Worm (Caenorhabditis elegans) whole organism, young adult: ENCODE data around the gene ZK666.11.

ENCODE experiments used
- F52B5.7 ChIP-seq: sonication (generic microtip); optimal IDR thresholded peaks from 2 replicates; lab custom pipeline; 2016; ENCODE audit warnings: mild to moderate bottlenecking, missing genetic modification characterization, missing compliant biosample characterization
- cebp-1 ChIP-seq, 2 experiments: fragments of 200-800 bp in 1 of 2; sonication (Bioruptor generic) in 1 of 2; sonication (generic microtip) in 1 of 2; IDR thresholded peaks in 1 of 2; optimal IDR thresholded peaks in 1 of 2; 2 replicates each; pipeline versions ENCODE4 v1.3.6 to Lab custom; 2017 to 2022; ENCODE audit warnings: missing compliant biosample characterization in 2 of 2, missing genetic modification characterization in 2 of 2, mild to moderate bottlenecking in 1 of 2, missing genetic modification reagents in 1 of 2, moderate library complexity in 1 of 2
- ceh-91 ChIP-seq: fragments of 200-800 bp; sonication (Bioruptor generic); IDR thresholded peaks from 2 replicates; pipeline ENCODE4 v1.3.6; 2022; ENCODE audit warnings: missing genetic modification reagents, missing genetic modification characterization, missing compliant biosample characterization
- gei-17 ChIP-seq: fragments of 200-800 bp; sonication (Bioruptor generic); optimal IDR thresholded peaks from 2 replicates; lab custom pipeline; 2018; ENCODE audit warnings: mild to moderate bottlenecking, missing genetic modification characterization, missing compliant biosample characterization
- mes-4 ChIP-seq: sonication (generic microtip); optimal IDR thresholded peaks from 2 replicates; lab custom pipeline; 2016; ENCODE audit warnings: missing genotype, missing genetic modification characterization, missing compliant biosample characterization
- pbrm-1 ChIP-seq: fragments of 200-800 bp; sonication (Bioruptor generic); IDR thresholded peaks from 2 replicates; pipeline ENCODE4 v1.3.6; 2022; ENCODE audit warnings: missing genetic modification reagents, missing genetic modification characterization, missing compliant biosample characterization
- tbx-9 ChIP-seq: sonication (generic microtip); optimal IDR thresholded peaks from 2 replicates; lab custom pipeline; 2016; ENCODE audit warnings: borderline replicate concordance, missing genetic modification characterization, inconsistent platforms, missing compliant biosample characterization
- zfh-2 ChIP-seq: fragments of 200-800 bp; sonication (Bioruptor generic); conservative IDR thresholded peaks from 2 replicates; pipeline ENCODE4 v1.3.6; 2022; ENCODE audit warnings: missing genetic modification reagents, missing genetic modification characterization, missing compliant biosample characterization
- ztf-25 ChIP-seq: fragments of 200-800 bp; sonication (Bioruptor generic); IDR thresholded peaks from 2 replicates; pipeline ENCODE4 v1.3.6; 2022; ENCODE audit warnings: missing genetic modification reagents, missing genetic modification characterization, missing compliant biosample characterization

- TF ChIP-seq cebp-1 (GFP tag; IDR thresholded peaks at IDR 0.05; lab: Robert Waterston, UW) = no peak
- TF ChIP-seq cebp-1 (tag; optimal IDR thresholded peaks at IDR 0.05; lab: Kevin White, UChicago) = no peak
- TF ChIP-seq F52B5.7 (tag; lab: Kevin White, UChicago) = no peak
- no peak for TF ChIP-seq tbx-9
- TF ChIP-seq zfh-2 = no peak
- no peak for TF ChIP-seq pbrm-1 (GFP tag; lab: Robert Waterston, UW)
- TF ChIP-seq mes-4 (tag; lab: Kevin White, UChicago) = no peak
- TF ChIP-seq ztf-25 = no peak
- no peak for TF ChIP-seq gei-17
- no peak for TF ChIP-seq ceh-91
These were observed 12.1 kb downstream of the ZK666.11 start, which contains the start of gene ZK666.14 for ce11 chrII:10494467-10494866.
